Worm (Caenorhabditis elegans): Measurements from ENCODE around the gene R04E5.7.

DNA sequence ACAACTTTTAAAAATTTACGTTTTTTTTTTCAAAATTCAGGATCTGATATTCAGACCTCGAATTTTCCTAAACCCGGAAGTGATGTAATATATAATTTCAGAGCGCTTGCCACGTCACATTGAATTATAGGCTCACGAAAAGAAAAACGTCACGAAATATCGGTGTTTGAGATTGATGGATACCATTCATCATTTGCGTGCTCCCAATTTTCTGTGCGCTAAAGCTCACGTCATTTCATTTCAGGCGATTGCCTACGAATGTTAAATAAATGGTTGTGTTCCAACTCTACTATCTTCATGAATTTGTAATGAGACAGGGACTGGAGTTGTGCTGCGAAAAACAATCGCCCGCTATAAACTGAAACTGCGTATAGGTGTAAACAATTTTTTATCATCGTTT lies 11.7 kb upstream of the R04E5.7 start:
- TF ChIP-seq ceh-48 (tag; optimal IDR thresholded peaks at IDR 0.05) = no peak
- TF ChIP-seq C38D4.7 (GFP tag; optimal IDR thresholded peaks at IDR 0.05) = no peak
- no peak for TF ChIP-seq npax-4 (tag; optimal IDR thresholded peaks at IDR 0.05)
- TF ChIP-seq ceh-22 (tag; optimal IDR thresholded peaks at IDR 0.05) = no peak
- TF ChIP-seq nfya-1 (tag; optimal IDR thresholded peaks at IDR 0.05) = no peak
- no peak for TF ChIP-seq unc-42 (tag; optimal IDR thresholded peaks at IDR 0.05)
